Worm (Caenorhabditis elegans) whole organism, young adult: Measurements from ENCODE around the gene ZK353.9.
A peak's percentile ranks its signal among the peaks of the same experiment; 100 is the strongest.

Experiments
- B0336.3 ChIP-seq: fragments of 200-800 bp; sonication (Bioruptor generic); IDR thresholded peaks from 2 replicates; pipeline ENCODE4 v1.3.6; 2022; ENCODE audit warnings: missing genetic modification characterization, missing compliant biosample characterization
- C06A6.2 ChIP-seq: fragments of 200-800 bp; sonication (Bioruptor generic); conservative IDR thresholded peaks from 2 replicates; pipeline ENCODE4 v1.3.6; 2022; ENCODE audit warnings: missing genetic modification characterization, missing compliant biosample characterization
- F22D6.2 ChIP-seq: sonication (generic microtip); optimal IDR thresholded peaks from 2 replicates; lab custom pipeline; 2016; ENCODE audit warnings: mild to moderate bottlenecking, missing genetic modification characterization, missing compliant biosample characterization
- F49E8.2 ChIP-seq: sonication (generic microtip); optimal IDR thresholded peaks from 3 replicates; lab custom pipeline; 2017; ENCODE audit warnings: missing genetic modification characterization, mild to moderate bottlenecking, missing compliant biosample characterization, antibody characterized with exemption, moderate library complexity; ENCODE audit not compliant: insufficient read depth
- F57C9.4 ChIP-seq: sonication (generic microtip); optimal IDR thresholded peaks from 2 replicates; lab custom pipeline; 2017; ENCODE audit warnings: mild to moderate bottlenecking, missing genetic modification characterization, missing compliant biosample characterization
- K11D2.4 ChIP-seq: fragments of 200-800 bp; sonication (Bioruptor generic); IDR thresholded peaks from 2 replicates; pipeline ENCODE4 v1.3.6; 2022; ENCODE audit warnings: missing genetic modification reagents, missing genetic modification characterization, missing compliant biosample characterization
- K12H6.12 ChIP-seq: fragments of 200-800 bp; sonication (Bioruptor generic); optimal IDR thresholded peaks from 2 replicates; lab custom pipeline; 2018; ENCODE audit warnings: mild to moderate bottlenecking, missing genetic modification characterization, missing compliant biosample characterization
- T07F8.4 ChIP-seq: sonication (generic microtip); optimal IDR thresholded peaks from 2 replicates; lab custom pipeline; 2016; ENCODE audit warnings: mild to moderate bottlenecking, missing genetic modification characterization, moderate library complexity, missing compliant biosample characterization
- Y53F4B.3 ChIP-seq: fragments of 200-800 bp; sonication (Bioruptor generic); IDR thresholded peaks from 2 replicates; pipeline ENCODE4 v1.3.6; 2022; ENCODE audit warnings: missing genetic modification reagents, missing genetic modification characterization, missing compliant biosample characterization
- Y53G8AR.9 ChIP-seq: fragments of 200-800 bp; sonication (Bioruptor generic); conservative IDR thresholded peaks from 2 replicates; pipeline ENCODE4 v1.3.6; 2022; ENCODE audit warnings: missing genetic modification reagents, missing genetic modification characterization, missing compliant biosample characterization
- Y56A3A.18 ChIP-seq: fragments of 200-800 bp; sonication (Bioruptor generic); IDR thresholded peaks from 2 replicates; pipeline ENCODE4 v1.3.6; 2022; ENCODE audit warnings: missing genetic modification reagents, missing genetic modification characterization, missing compliant biosample characterization
- ZK185.1 ChIP-seq: sonication (generic microtip); optimal IDR thresholded peaks from 2 replicates; lab custom pipeline; 2016; ENCODE audit warnings: mild to moderate bottlenecking, missing genetic modification characterization, missing compliant biosample characterization; ENCODE audit not compliant: poor library complexity, severe bottlenecking
- aptf-2 ChIP-seq: fragments of 200-800 bp; sonication (Bioruptor generic); conservative IDR thresholded peaks from 2 replicates; pipeline ENCODE4 v1.3.6; 2022; ENCODE audit warnings: missing genetic modification reagents, missing genetic modification characterization, missing compliant biosample characterization
- aptf-3 ChIP-seq: fragments of 200-800 bp; sonication (Bioruptor generic); IDR thresholded peaks from 2 replicates; pipeline ENCODE4 v1.3.6; 2022; ENCODE audit warnings: missing genetic modification characterization, missing compliant biosample characterization
- atf-7 ChIP-seq: sonication (generic microtip); optimal IDR thresholded peaks from 2 replicates; lab custom pipeline; 2017; ENCODE audit warnings: mild to moderate bottlenecking, missing genetic modification characterization, missing compliant biosample characterization
- athp-1 ChIP-seq: sonication (generic microtip); optimal IDR thresholded peaks from 2 replicates; lab custom pipeline; 2017; ENCODE audit warnings: mild to moderate bottlenecking, missing genetic modification characterization, missing compliant biosample characterization
- attf-3 ChIP-seq: fragments of 200-800 bp; sonication (Bioruptor generic); conservative IDR thresholded peaks from 2 replicates; pipeline ENCODE4 v1.3.6; 2022; ENCODE audit warnings: missing genetic modification reagents, missing genetic modification characterization, missing compliant biosample characterization
- attf-6 ChIP-seq: fragments of 200-800 bp; sonication (Bioruptor generic); IDR thresholded peaks from 2 replicates; pipeline ENCODE4 v1.3.6; 2022; ENCODE audit warnings: missing genetic modification reagents, missing genetic modification characterization, missing compliant biosample characterization
- cebp-1 ChIP-seq, 2 experiments: fragments of 200-800 bp in 1 of 2; sonication (Bioruptor generic) in 1 of 2; sonication (generic microtip) in 1 of 2; IDR thresholded peaks in 1 of 2; optimal IDR thresholded peaks in 1 of 2; 2 replicates each; pipeline versions ENCODE4 v1.3.6 to Lab custom; 2017 to 2022; ENCODE audit warnings: missing compliant biosample characterization in 2 of 2, missing genetic modification characterization in 2 of 2, mild to moderate bottlenecking in 1 of 2, missing genetic modification reagents in 1 of 2, moderate library complexity in 1 of 2
- ceh-27 ChIP-seq: fragments of 200-800 bp; sonication (Bioruptor generic); optimal IDR thresholded peaks from 2 replicates; lab custom pipeline; 2018; ENCODE audit warnings: mild to moderate bottlenecking, missing genetic modification characterization, moderate library complexity, missing compliant biosample characterization
- ceh-58 ChIP-seq: fragments of 200-800 bp; sonication (Bioruptor generic); IDR thresholded peaks from 2 replicates; pipeline ENCODE4 v1.3.6; 2022; ENCODE audit warnings: missing genetic modification characterization, missing compliant biosample characterization
- chd-7 ChIP-seq: sonication (generic microtip); optimal IDR thresholded peaks from 2 replicates; lab custom pipeline; 2016; ENCODE audit warnings: mild to moderate bottlenecking, missing genetic modification characterization, moderate library complexity, missing compliant biosample characterization
- dox-1 ChIP-seq: fragments of 200-800 bp; sonication (Bioruptor generic); IDR thresholded peaks from 2 replicates; pipeline ENCODE4 v1.3.6; 2022; ENCODE audit warnings: missing genetic modification reagents, missing genetic modification characterization, missing compliant biosample characterization
- egl-44 ChIP-seq: fragments of 200-800 bp; sonication (Bioruptor generic); IDR thresholded peaks from 2 replicates; pipeline ENCODE4 v1.3.6; 2022; ENCODE audit warnings: missing genetic modification reagents, missing genetic modification characterization, missing compliant biosample characterization
- ets-4 ChIP-seq: fragments of 200-800 bp; sonication (Bioruptor generic); optimal IDR thresholded peaks from 2 replicates; lab custom pipeline; 2018; ENCODE audit warnings: mild to moderate bottlenecking, missing genetic modification characterization, missing compliant biosample characterization
- gei-17 ChIP-seq: fragments of 200-800 bp; sonication (Bioruptor generic); optimal IDR thresholded peaks from 2 replicates; lab custom pipeline; 2018; ENCODE audit warnings: mild to moderate bottlenecking, missing genetic modification characterization, missing compliant biosample characterization
- hlh-26 ChIP-seq: fragments of 200-800 bp; sonication (Bioruptor generic); conservative IDR thresholded peaks from 2 replicates; pipeline ENCODE4 v1.3.6; 2022; ENCODE audit warnings: missing genetic modification reagents, missing genetic modification characterization, missing compliant biosample characterization
- let-607 ChIP-seq, 2 experiments: fragments of 200-800 bp in 1 of 2; sonication (Bioruptor generic) in 1 of 2; sonication (generic microtip) in 1 of 2; optimal IDR thresholded peaks; 2 replicates each; lab custom pipeline; 2016 to 2018; ENCODE audit warnings: mild to moderate bottlenecking in 2 of 2, missing compliant biosample characterization in 2 of 2, missing genetic modification characterization in 2 of 2, moderate library complexity in 2 of 2, missing genotype in 1 of 2
- lin-26 ChIP-seq: fragments of 200-800 bp; sonication (Bioruptor generic); IDR thresholded peaks from 2 replicates; pipeline ENCODE4 v1.3.6; 2022; ENCODE audit warnings: missing genetic modification reagents, missing genetic modification characterization, missing compliant biosample characterization
- lin-40 ChIP-seq: sonication (generic microtip); optimal IDR thresholded peaks from 2 replicates; lab custom pipeline; 2016; ENCODE audit warnings: missing genetic modification characterization, mild to moderate bottlenecking, missing compliant biosample characterization, missing genotype, missing genetic modification reagents
- lin-54 ChIP-seq: fragments of 200-800 bp; sonication (Bioruptor generic); optimal IDR thresholded peaks from 2 replicates; lab custom pipeline; 2018; ENCODE audit warnings: mild to moderate bottlenecking, missing genetic modification characterization, missing compliant biosample characterization
- lir-1 ChIP-seq: fragments of 200-800 bp; sonication (Bioruptor generic); conservative IDR thresholded peaks from 2 replicates; pipeline ENCODE4 v1.3.6; 2022; ENCODE audit warnings: missing genetic modification reagents, missing genetic modification characterization, missing compliant biosample characterization
- lsy-27 ChIP-seq: sonication (generic microtip); optimal IDR thresholded peaks from 2 replicates; lab custom pipeline; 2017; ENCODE audit warnings: missing genetic modification characterization, mild to moderate bottlenecking, missing compliant biosample characterization, antibody characterized with exemption, missing genotype, borderline replicate concordance; ENCODE audit not compliant: insufficient read depth
- madf-10 ChIP-seq: sonication (generic microtip); optimal IDR thresholded peaks from 2 replicates; lab custom pipeline; 2016; ENCODE audit warnings: mild to moderate bottlenecking, missing genetic modification characterization, missing compliant biosample characterization
- madf-3 ChIP-seq: fragments of 200-800 bp; sonication (Bioruptor generic); IDR thresholded peaks from 2 replicates; pipeline ENCODE4 v1.3.6; 2022; ENCODE audit warnings: missing genetic modification reagents, missing genetic modification characterization, missing compliant biosample characterization
- mcd-1 ChIP-seq: fragments of 200-800 bp; sonication (Bioruptor generic); IDR thresholded peaks from 2 replicates; pipeline ENCODE4 v1.3.6; 2022; ENCODE audit warnings: missing genetic modification reagents, missing genetic modification characterization, missing compliant biosample characterization
- mel-28 ChIP-seq: sonication (generic microtip); optimal IDR thresholded peaks from 2 replicates; lab custom pipeline; 2016; ENCODE audit warnings: borderline replicate concordance, mild to moderate bottlenecking, missing genetic modification characterization, missing compliant biosample characterization
- nhr-90 ChIP-seq: sonication (generic microtip); optimal IDR thresholded peaks from 2 replicates; lab custom pipeline; 2016; ENCODE audit warnings: missing genotype, mild to moderate bottlenecking, missing genetic modification characterization, missing compliant biosample characterization
- rcor-1 ChIP-seq: fragments of 200-800 bp; sonication (Bioruptor generic); IDR thresholded peaks from 2 replicates; pipeline ENCODE4 v1.3.6; 2022; ENCODE audit warnings: missing genetic modification reagents, missing genetic modification characterization, missing compliant biosample characterization
- repo-1 ChIP-seq: sonication (generic microtip); optimal IDR thresholded peaks from 2 replicates; lab custom pipeline; 2017; ENCODE audit warnings: mild to moderate bottlenecking, missing genetic modification characterization, missing compliant biosample characterization
- tbp1 ChIP-seq: fragments of 200-800 bp; sonication (Bioruptor generic); optimal IDR thresholded peaks from 2 replicates; lab custom pipeline; 2018; ENCODE audit warnings: mild to moderate bottlenecking, missing genetic modification characterization, missing compliant biosample characterization
- zfh-2 ChIP-seq: fragments of 200-800 bp; sonication (Bioruptor generic); conservative IDR thresholded peaks from 2 replicates; pipeline ENCODE4 v1.3.6; 2022; ENCODE audit warnings: missing genetic modification reagents, missing genetic modification characterization, missing compliant biosample characterization
- ztf-22 ChIP-seq: fragments of 200-800 bp; sonication (Bioruptor generic); optimal IDR thresholded peaks from 2 replicates; lab custom pipeline; 2018; ENCODE audit warnings: mild to moderate bottlenecking, missing genetic modification characterization, moderate library complexity, missing compliant biosample characterization
- ztf-3 ChIP-seq: fragments of 200-800 bp; sonication (Bioruptor generic); optimal IDR thresholded peaks from 2 replicates; lab custom pipeline; 2018; ENCODE audit warnings: mild to moderate bottlenecking, missing genetic modification characterization, missing compliant biosample characterization
- ztf-6 ChIP-seq: fragments of 200-800 bp; sonication (Bioruptor generic); IDR thresholded peaks from 2 replicates; pipeline ENCODE4 v1.3.6; 2022; ENCODE audit warnings: missing genetic modification reagents, missing genetic modification characterization, missing compliant biosample characterization

The ZK353.9 gene

DNA sequence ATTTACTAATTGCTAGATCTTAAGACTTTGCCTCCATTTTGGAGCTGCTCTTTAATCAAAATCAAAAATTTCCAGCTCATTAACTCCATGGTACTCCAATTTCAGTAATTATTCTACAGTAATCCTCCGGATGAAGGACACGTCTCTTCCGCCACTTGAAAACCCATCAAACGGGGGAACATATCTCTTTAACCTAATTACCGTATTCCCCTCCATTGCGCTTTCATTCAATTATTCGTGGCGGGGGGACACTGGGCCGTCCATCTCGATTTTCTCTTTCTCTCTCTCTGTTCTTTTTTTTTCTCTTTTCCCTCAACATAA, 7.5 kb downstream of the ZK353.9 start:
- TF ChIP-seq K11D2.4 (GFP tag; lab: Robert Waterston, UW) = no peak
- TF ChIP-seq C06A6.2 (GFP tag; lab: Robert Waterston, UW) = no peak
- TF ChIP-seq cebp-1 (GFP tag; IDR thresholded peaks at IDR 0.05; lab: Robert Waterston, UW) = no peak
- no peak for TF ChIP-seq cebp-1 (tag; optimal IDR thresholded peaks at IDR 0.05; lab: Kevin White, UChicago)

DNA sequence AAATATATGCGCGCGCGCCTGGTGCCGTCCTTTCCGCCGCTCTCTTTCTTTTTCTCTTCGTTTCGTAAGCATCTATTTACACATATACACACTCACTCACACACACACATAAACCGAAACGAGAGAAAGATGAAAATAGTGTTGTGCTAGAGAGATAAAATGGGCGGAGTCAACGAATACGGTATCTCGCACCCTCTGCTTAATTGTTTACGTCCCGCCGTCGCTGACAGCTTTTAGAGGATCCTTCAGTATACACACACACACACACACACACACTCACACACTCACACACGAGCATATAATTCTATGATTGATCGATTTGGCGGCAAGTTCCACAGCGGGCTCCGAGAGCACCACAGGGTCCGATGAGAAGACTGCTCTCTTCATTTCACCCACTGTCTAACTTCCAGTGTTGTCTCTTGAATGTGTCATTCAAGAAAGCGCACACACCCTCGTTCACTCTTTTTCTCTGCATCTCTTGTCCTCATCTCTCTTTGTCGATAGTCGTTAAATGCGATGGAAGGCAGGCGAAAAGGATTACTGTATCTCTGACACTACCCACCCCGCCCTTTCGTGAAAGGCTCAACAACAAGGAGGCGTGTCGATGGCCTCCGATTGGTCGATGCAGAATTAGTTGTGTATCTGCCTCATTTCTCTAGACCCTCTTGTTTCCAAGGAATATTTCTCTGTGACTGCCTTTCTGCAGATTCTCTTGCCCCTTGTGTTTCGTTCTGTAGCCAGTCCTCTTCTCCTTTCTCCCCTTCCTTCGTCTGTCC, 8.1 kb downstream of the ZK353.9 start:
- TF ChIP-seq lir-1 (GFP tag; lab: Robert Waterston, UW) (peak; percentile 66), attf-6 (GFP tag; lab: Robert Waterston, UW) (no peak), let-607 (tag; optimal IDR thresholded peaks at IDR 0.05; lab: Kevin White, UChicago) (peak; percentile 42 to 88), mel-28 (tag; lab: Kevin White, UChicago) (no peak), egl-44 (GFP tag; lab: Robert Waterston, UW) (no peak), madf-10 (tag; lab: Kevin White, UChicago) (peak; percentile 75), ztf-3 (GFP tag; lab: Kevin White, UChicago) (peak; percentile 80), dox-1 (GFP tag; lab: Robert Waterston, UW) (peak; percentile 83), zfh-2 (GFP tag; lab: Robert Waterston, UW) (peak; percentile 95), Y53G8AR.9 (GFP tag; lab: Robert Waterston, UW) (peak; percentile 61; the same call in 1 of the 2 replicates), ets-4 (GFP tag; lab: Kevin White, UChicago) (peak; percentile 64), ztf-6 (GFP tag; lab: Robert Waterston, UW) (no peak), ZK185.1 (tag; lab: Kevin White, UChicago) (peak; percentile 41), attf-3 (no peak), ceh-58 (no peak), nhr-90 (tag; lab: Kevin White, UChicago) (no peak), lsy-27 (tag; lab: Kevin White, UChicago) (no peak), Y56A3A.18 (GFP tag; lab: Robert Waterston, UW) (peak; percentile 73; the same call in 1 of the 2 replicates), lin-26 (GFP tag; lab: Robert Waterston, UW) (peak; percentile 91), F22D6.2 (tag; lab: Kevin White, UChicago) (no peak), T07F8.4 (tag; lab: Kevin White, UChicago) (no peak), repo-1 (tag; lab: Kevin White, UChicago) (peak; percentile 82), aptf-3 (GFP tag; lab: Robert Waterston, UW) (no peak), Y53F4B.3 (no peak), athp-1 (peak; percentile 47), F49E8.2 (no peak), aptf-2 (GFP tag; lab: Robert Waterston, UW) (no peak), atf-7 (tag; lab: Kevin White, UChicago) (peak; percentile 79), hlh-26 (GFP tag; lab: Robert Waterston, UW) (no peak), chd-7 (tag; lab: Kevin White, UChicago) (peak; percentile 87), B0336.3 (peak; percentile 80), lin-40 (peak; percentile 97), rcor-1 (no peak), ceh-27 (GFP tag; lab: Kevin White, UChicago) (peak; percentile 84), K12H6.12 (peak; percentile 99), madf-3 (GFP tag; lab: Robert Waterston, UW) (no peak), F57C9.4 (tag; lab: Kevin White, UChicago) (no peak), ztf-22 (peak; percentile 13), gei-17 (GFP tag; lab: Kevin White, UChicago) (peak; percentile 54), lin-54 (GFP tag; lab: Kevin White, UChicago) (peak; percentile 62), mcd-1 (peak; percentile 73), tbp1 (GFP tag; lab: Kevin White, UChicago) (peak; percentile 45)
